Worm (Caenorhabditis elegans): ENCODE results near the gene psf-1.

DNA sequence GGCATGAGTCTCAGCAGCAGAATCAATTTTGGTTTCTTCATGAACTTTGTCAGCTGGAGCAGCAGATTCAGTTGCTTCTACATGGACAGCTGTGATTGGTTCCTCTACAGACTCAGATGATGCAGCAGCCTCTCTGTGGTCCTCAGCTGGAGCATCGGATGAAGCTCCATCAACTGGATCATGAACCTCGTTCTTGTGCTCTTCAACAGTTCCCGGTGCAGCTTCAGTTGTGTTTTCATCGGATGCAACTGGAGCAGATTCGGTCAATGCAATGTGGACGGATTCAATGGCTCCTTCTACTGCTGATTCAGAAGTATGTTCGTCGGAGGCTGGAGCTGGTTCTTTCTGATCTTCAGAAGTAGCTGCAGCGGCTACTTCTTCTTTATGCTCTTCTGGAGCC, 45.9 kb downstream of the psf-1 start:
- TF ChIP-seq mcd-1 (GFP tag; IDR thresholded peaks at IDR 0.05) = no peak
- TF ChIP-seq sea-2 (GFP tag; IDR thresholded peaks at IDR 0.05) = no peak
- TF ChIP-seq nfyb-1 (GFP tag; IDR thresholded peaks at IDR 0.05) = no peak
